Worm (Caenorhabditis elegans) whole organism, early embryonic: ENCODE measurements around the gene zip-1.

Source experiments
- B0310.2 ChIP-seq: sonication (generic microtip); optimal IDR thresholded peaks from 2 replicates; lab custom pipeline; 2016; ENCODE audit warnings: mild to moderate bottlenecking, missing genetic modification characterization, missing compliant biosample characterization
- F13C5.2 ChIP-seq: sonication (generic microtip); optimal IDR thresholded peaks from 2 replicates; lab custom pipeline; 2017; ENCODE audit warnings: mild to moderate bottlenecking, missing genetic modification characterization, inconsistent platforms, missing compliant biosample characterization
- aly-1 ChIP-seq: sonication (generic microtip); optimal IDR thresholded peaks from 2 replicates; lab custom pipeline; 2016; ENCODE audit warnings: missing genetic modification characterization, missing compliant biosample characterization
- ama-1 ChIP-seq: fragments of 150-350 bp; optimal IDR thresholded peaks from 2 replicates; lab custom pipeline; 2014
- ceh-13 ChIP-seq: fragments of 200-800 bp; sonication (Bioruptor generic); optimal IDR thresholded peaks from 2 replicates; lab custom pipeline; 2018; ENCODE audit warnings: mild to moderate bottlenecking, missing genetic modification characterization, missing compliant biosample characterization
- ceh-36 ChIP-seq: sonication (generic microtip); optimal IDR thresholded peaks from 2 replicates; lab custom pipeline; 2016; ENCODE audit warnings: missing genetic modification characterization, inconsistent platforms, missing compliant biosample characterization
- ets-7 ChIP-seq: sonication (generic microtip); optimal IDR thresholded peaks from 2 replicates; lab custom pipeline; 2016; ENCODE audit warnings: missing genotype, missing genetic modification characterization, missing compliant biosample characterization
- flt-1 ChIP-seq: fragments of 200-800 bp; sonication (Bioruptor generic); IDR thresholded peaks from 2 replicates; pipeline ENCODE4 v1.3.6; 2022; ENCODE audit warnings: missing genetic modification characterization, missing compliant biosample characterization
- hmbx-1 ChIP-seq: sonication (generic microtip); optimal IDR thresholded peaks from 2 replicates; lab custom pipeline; 2016; ENCODE audit warnings: mild to moderate bottlenecking, missing genetic modification characterization, missing compliant biosample characterization
- hmg-4 ChIP-seq: fragments of 200-800 bp; sonication (Bioruptor generic); optimal IDR thresholded peaks from 2 replicates; lab custom pipeline; 2018; ENCODE audit warnings: mild to moderate bottlenecking, missing genetic modification characterization, missing compliant biosample characterization
- hnd-1 ChIP-seq: sonication (generic microtip); optimal IDR thresholded peaks from 2 replicates; lab custom pipeline; 2016; ENCODE audit warnings: missing genetic modification characterization, missing compliant biosample characterization
- pes-1 ChIP-seq: fragments of 200-800 bp; sonication (Bioruptor generic); IDR thresholded peaks from 2 replicates; pipeline ENCODE4 v1.3.6; 2022; ENCODE audit warnings: missing genetic modification reagents, missing genetic modification characterization, missing compliant biosample characterization
- scrt-1 ChIP-seq: fragments of 200-800 bp; sonication (Bioruptor generic); IDR thresholded peaks from 2 replicates; pipeline ENCODE4 v1.3.6; 2022; ENCODE audit warnings: missing genetic modification characterization, missing compliant biosample characterization
- sea-1 ChIP-seq: fragments of 200-800 bp; sonication (Bioruptor generic); conservative IDR thresholded peaks from 2 replicates; pipeline ENCODE4 v1.3.6; 2022; ENCODE audit warnings: missing genetic modification characterization, missing compliant biosample characterization
- tbx-11 ChIP-seq: fragments of 200-800 bp; sonication (Bioruptor generic); IDR thresholded peaks from 2 replicates; pipeline ENCODE4 v1.3.6; 2022; ENCODE audit warnings: missing genetic modification characterization, missing compliant biosample characterization
- tbx-37 ChIP-seq: fragments of 200-800 bp; sonication (Bioruptor generic); conservative IDR thresholded peaks from 2 replicates; pipeline ENCODE4 v1.3.6; 2022; ENCODE audit warnings: missing genetic modification reagents, missing genetic modification characterization, missing compliant biosample characterization
- tra-4 ChIP-seq: sonication (generic microtip); optimal IDR thresholded peaks from 2 replicates; lab custom pipeline; 2017; ENCODE audit warnings: missing genetic modification characterization, missing compliant biosample characterization

Gene zip-1

ce11 chrIII:12333445-12333844 lies at the start of gene zip-1:
zip-1 (plus strand) TSS chrIII:12333745.
- TF ChIP-seq hnd-1 (tag; lab: Kevin White, UChicago): no peak
- TF ChIP-seq ceh-13 (GFP tag; lab: Kevin White, UChicago): no peak
- TF ChIP-seq hmg-4: no peak
- TF ChIP-seq aly-1 (tag; lab: Kevin White, UChicago): no peak
- TF ChIP-seq ets-7 (tag; lab: Kevin White, UChicago): no peak
- no peak for TF ChIP-seq ama-1 (lab: Kevin White, UChicago)
- TF ChIP-seq tbx-37 (GFP tag; lab: Robert Waterston, UW): no peak
- TF ChIP-seq F13C5.2 (tag; lab: Kevin White, UChicago): no peak
- no peak for TF ChIP-seq ceh-36 (tag; lab: Kevin White, UChicago)
- no peak for TF ChIP-seq B0310.2
- no peak for TF ChIP-seq tra-4
- TF ChIP-seq tbx-11 (GFP tag; lab: Robert Waterston, UW): no peak
- no peak for TF ChIP-seq scrt-1 (GFP tag; lab: Robert Waterston, UW)
- TF ChIP-seq hmbx-1: no peak
- TF ChIP-seq sea-1 (GFP tag; lab: Robert Waterston, UW): no peak
- no peak for TF ChIP-seq pes-1 (GFP tag; lab: Robert Waterston, UW)
- no peak for TF ChIP-seq flt-1 (GFP tag; lab: Robert Waterston, UW)

ce11 chrIII:12284157-12284556 lies 49.4 kb upstream of the zip-1 start:
- TF ChIP-seq ets-7 (tag; lab: Kevin White, UChicago) (no peak), ceh-13 (GFP tag; lab: Kevin White, UChicago) (no peak), tbx-37 (GFP tag; lab: Robert Waterston, UW) (no peak)

- TF ChIP-seq pes-1 (GFP tag; lab: Robert Waterston, UW) (no peak), hmg-4 (no peak), tbx-37 (GFP tag; lab: Robert Waterston, UW) (no peak), hmbx-1 (no peak), B0310.2 (no peak), hnd-1 (tag; lab: Kevin White, UChicago) (no peak), scrt-1 (GFP tag; lab: Robert Waterston, UW) (no peak), flt-1 (GFP tag; lab: Robert Waterston, UW) (no peak), tra-4 (no peak), sea-1 (GFP tag; lab: Robert Waterston, UW) (no peak), ets-7 (tag; lab: Kevin White, UChicago) (no peak), ceh-13 (GFP tag; lab: Kevin White, UChicago) (no peak), tbx-11 (GFP tag; lab: Robert Waterston, UW) (no peak)
Measured at ce11 chrIII:12292465-12292864, 41.1 kb upstream of the zip-1 start.

ce11 chrIII:12297303-12297702 lies 36.2 kb upstream of the zip-1 start:
- TF ChIP-seq tra-4: no peak
- no peak for TF ChIP-seq ets-7 (tag; lab: Kevin White, UChicago)
- TF ChIP-seq ama-1 (lab: Kevin White, UChicago): no peak
- TF ChIP-seq hmbx-1: no peak
- no peak for TF ChIP-seq ceh-36 (tag; lab: Kevin White, UChicago)
- TF ChIP-seq tbx-11 (GFP tag; lab: Robert Waterston, UW): no peak
- no peak for TF ChIP-seq tbx-37 (GFP tag; lab: Robert Waterston, UW)
- TF ChIP-seq sea-1 (GFP tag; lab: Robert Waterston, UW): no peak
- TF ChIP-seq F13C5.2 (tag; lab: Kevin White, UChicago): no peak
- no peak for TF ChIP-seq pes-1 (GFP tag; lab: Robert Waterston, UW)
- no peak for TF ChIP-seq scrt-1 (GFP tag; lab: Robert Waterston, UW)
- TF ChIP-seq hmg-4: no peak
- no peak for TF ChIP-seq aly-1 (tag; lab: Kevin White, UChicago)
- no peak for TF ChIP-seq hnd-1 (tag; lab: Kevin White, UChicago)
- no peak for TF ChIP-seq B0310.2
- no peak for TF ChIP-seq flt-1 (GFP tag; lab: Robert Waterston, UW)
- no peak for TF ChIP-seq ceh-13 (GFP tag; lab: Kevin White, UChicago)

ce11 chrIII:12299259-12299658 lies 34.3 kb upstream of the zip-1 start:
- TF ChIP-seq ceh-13 (GFP tag; lab: Kevin White, UChicago): no peak

ce11 chrIII:12303084-12303483 lies 30.5 kb upstream of the zip-1 start, which contains the start of gene mrp-8:
mrp-8 (minus strand) TSS chrIII:12303184.
- no peak for TF ChIP-seq hmbx-1
- TF ChIP-seq F13C5.2 (tag; lab: Kevin White, UChicago): no peak
- no peak for TF ChIP-seq scrt-1 (GFP tag; lab: Robert Waterston, UW)
- TF ChIP-seq hnd-1 (tag; lab: Kevin White, UChicago): no peak
- no peak for TF ChIP-seq ets-7 (tag; lab: Kevin White, UChicago)
- TF ChIP-seq B0310.2: no peak
- TF ChIP-seq ceh-13 (GFP tag; lab: Kevin White, UChicago): no peak
- no peak for TF ChIP-seq tra-4
- TF ChIP-seq sea-1 (GFP tag; lab: Robert Waterston, UW): no peak
- TF ChIP-seq flt-1 (GFP tag; lab: Robert Waterston, UW): no peak
- TF ChIP-seq tbx-37 (GFP tag; lab: Robert Waterston, UW): no peak
- TF ChIP-seq aly-1 (tag; lab: Kevin White, UChicago): no peak
- no peak for TF ChIP-seq ama-1 (lab: Kevin White, UChicago)

ce11 chrIII:12304805-12305377 lies 28.7 kb upstream of the zip-1 start:
- TF ChIP-seq ceh-36 (tag; lab: Kevin White, UChicago) (no peak), ama-1 (lab: Kevin White, UChicago) (no peak), B0310.2 (no peak), sea-1 (GFP tag; lab: Robert Waterston, UW) (no peak), ceh-13 (GFP tag; lab: Kevin White, UChicago) (no peak), scrt-1 (GFP tag; lab: Robert Waterston, UW) (no peak), tbx-11 (GFP tag; lab: Robert Waterston, UW) (no peak), hnd-1 (tag; lab: Kevin White, UChicago) (no peak), hmbx-1 (no peak), tra-4 (no peak), ets-7 (tag; lab: Kevin White, UChicago) (no peak), flt-1 (GFP tag; lab: Robert Waterston, UW) (no peak), aly-1 (tag; lab: Kevin White, UChicago) (no peak)
